Fruit fly (Drosophila melanogaster) whole organism, embryonic: Measurements from ENCODE around the gene CG44000.

ENCODE experiments used
- CG10431 ChIP-seq: fragments of 200-800 bp; sonication (Bioruptor generic); optimal IDR thresholded peaks from 3 replicates; lab custom pipeline; 2018; ENCODE audit warnings: missing biosample characterization, mild to moderate bottlenecking, missing genetic modification characterization
- CG10565 ChIP-seq: fragments of 200-800 bp; sonication (Bioruptor generic); optimal IDR thresholded peaks from 3 replicates; lab custom pipeline; 2016; ENCODE audit warnings: missing biosample characterization, mild to moderate bottlenecking, missing genetic modification characterization
- CG11696 ChIP-seq: fragments of 200-800 bp; sonication (Bioruptor generic); IDR thresholded peaks from 2 replicates; pipeline ENCODE4 v1.3.6; 2022; ENCODE audit warnings: missing biosample characterization, missing genetic modification characterization
- CG11723 ChIP-seq: fragments of 200-800 bp; sonication (Bioruptor generic); optimal IDR thresholded peaks from 2 replicates; lab custom pipeline; 2017; ENCODE audit warnings: missing biosample characterization, mild to moderate bottlenecking, missing genetic modification characterization
- CG1602 ChIP-seq: fragments of 200-800 bp; sonication (Bioruptor generic); optimal IDR thresholded peaks from 3 replicates; lab custom pipeline; 2016; ENCODE audit warnings: missing biosample characterization, missing genetic modification characterization
- CG16813 ChIP-seq: fragments of 200-800 bp; sonication (Bioruptor generic); IDR thresholded peaks from 3 replicates; pipeline ENCODE4 v1.3.6; 2022; ENCODE audit warnings: missing biosample characterization, missing genetic modification characterization; ENCODE audit not compliant: partially characterized antibody
- CG18476 ChIP-seq: fragments of 200-800 bp; sonication (Bioruptor generic); optimal IDR thresholded peaks from 2 replicates; lab custom pipeline; 2016; ENCODE audit warnings: missing biosample characterization, mild to moderate bottlenecking, missing genetic modification characterization
- CG31441 ChIP-seq: fragments of 200-800 bp; sonication (Bioruptor generic); IDR thresholded peaks from 2 replicates; pipeline ENCODE4 v1.3.6; 2022; ENCODE audit warnings: missing biosample characterization, missing genetic modification characterization
- CG33557 ChIP-seq: fragments of 200-800 bp; sonication (Bioruptor generic); optimal IDR thresholded peaks from 2 replicates; lab custom pipeline; 2019; ENCODE audit warnings: missing biosample characterization, mild to moderate bottlenecking, missing genetic modification characterization, moderate library complexity
- CG3847 ChIP-seq: fragments of 200-800 bp; sonication (Bioruptor generic); IDR thresholded peaks from 2 replicates; pipeline ENCODE4 v1.3.6; 2022; ENCODE audit warnings: missing biosample characterization, missing genetic modification characterization
- CG4328 ChIP-seq: fragments of 200-800 bp; sonication (Bioruptor generic); optimal IDR thresholded peaks from 3 replicates; lab custom pipeline; 2017; ENCODE audit warnings: missing biosample characterization, missing genetic modification reagents, missing genetic modification characterization
- CG4854 ChIP-seq: fragments of 200-800 bp; sonication (Bioruptor generic); optimal IDR thresholded peaks from 2 replicates; lab custom pipeline; 2016; ENCODE audit warnings: missing biosample characterization, missing genetic modification characterization, inconsistent platforms
- CG8388 ChIP-seq: fragments of 200-800 bp; sonication (Bioruptor generic); optimal IDR thresholded peaks from 2 replicates; lab custom pipeline; 2019; ENCODE audit warnings: missing biosample characterization, mild to moderate bottlenecking, missing genetic modification characterization, moderate library complexity
- CG8765 ChIP-seq: fragments of 200-800 bp; sonication (Bioruptor generic); IDR thresholded peaks from 2 replicates; pipeline ENCODE4 v1.3.6; 2022; ENCODE audit warnings: missing biosample characterization, missing genetic modification characterization
- CG9797 ChIP-seq: fragments of 200-800 bp; sonication (Bioruptor generic); optimal IDR thresholded peaks from 3 replicates; lab custom pipeline; 2018; ENCODE audit warnings: missing biosample characterization, mild to moderate bottlenecking, missing genetic modification characterization
- CkIIα-i1 ChIP-seq: fragments of 200-800 bp; sonication (Bioruptor generic); IDR thresholded peaks from 2 replicates; pipeline ENCODE4 v1.3.6; 2022; ENCODE audit warnings: missing biosample characterization, missing genetic modification characterization
- Dek ChIP-seq: fragments of 200-800 bp; sonication (Bioruptor generic); optimal IDR thresholded peaks from 3 replicates; lab custom pipeline; 2019; ENCODE audit warnings: missing biosample characterization, mild to moderate bottlenecking, missing genetic modification characterization, moderate library complexity
- Dfd ChIP-seq, 2 experiments: fragments of >200 bp; optimal IDR thresholded peaks; 2 replicates each; lab custom pipeline; 2017; ENCODE audit warnings: missing biosample characterization in 2 of 2, missing genetic modification characterization in 2 of 2
- E2f1 ChIP-seq: fragments of 200-800 bp; sonication (Bioruptor generic); IDR thresholded peaks from 2 replicates; pipeline ENCODE4 v1.3.6; 2022; ENCODE audit warnings: missing biosample characterization, missing genetic modification characterization
- Fer3 ChIP-seq: fragments of 200-800 bp; sonication (Bioruptor generic); optimal IDR thresholded peaks from 2 replicates; lab custom pipeline; 2018; ENCODE audit warnings: missing biosample characterization, mild to moderate bottlenecking, missing genetic modification characterization, moderate library complexity
- Hand ChIP-seq: fragments of 200-800 bp; sonication (Bioruptor generic); optimal IDR thresholded peaks from 2 replicates; lab custom pipeline; 2017; ENCODE audit warnings: mild to moderate bottlenecking, missing biosample characterization, missing genetic modification reagents, missing genetic modification characterization
- Mad ChIP-seq: fragments of 200-800 bp; sonication (Bioruptor generic); optimal IDR thresholded peaks from 2 replicates; lab custom pipeline; 2016; ENCODE audit warnings: missing biosample characterization, missing genetic modification characterization
- Spps ChIP-seq: fragments of 200-800 bp; sonication (Bioruptor generic); optimal IDR thresholded peaks from 2 replicates; lab custom pipeline; 2018; ENCODE audit warnings: missing biosample characterization, mild to moderate bottlenecking, missing genetic modification characterization
- TFAM ChIP-seq: fragments of 200-800 bp; sonication (Bioruptor generic); optimal IDR thresholded peaks from 2 replicates; lab custom pipeline; 2017; ENCODE audit warnings: missing biosample characterization, missing genetic modification characterization, inconsistent platforms
- Taf1 ChIP-seq: fragments of 200-800 bp; sonication (Bioruptor generic); IDR thresholded peaks from 2 replicates; pipeline ENCODE4 v1.3.6; 2022; ENCODE audit warnings: missing biosample characterization, missing genetic modification characterization
- amos ChIP-seq: fragments of 200-800 bp; sonication (Bioruptor generic); IDR thresholded peaks from 2 replicates; pipeline ENCODE4 v1.3.6; 2022; ENCODE audit warnings: missing biosample characterization, missing genetic modification characterization; ENCODE audit not compliant: partially characterized antibody
- ase ChIP-seq: fragments of 200-800 bp; sonication (Bioruptor generic); IDR thresholded peaks from 3 replicates; pipeline ENCODE4 v1.3.6; 2022; ENCODE audit warnings: missing biosample characterization, missing genetic modification characterization
- bsh ChIP-seq, 2 experiments: fragments of 200-800 bp; sonication (Bioruptor generic); optimal IDR thresholded peaks; 2 replicates each; lab custom pipeline; 2017 to 2018; ENCODE audit warnings: mild to moderate bottlenecking in 2 of 2, missing biosample characterization in 2 of 2, missing genetic modification characterization in 2 of 2, moderate library complexity in 1 of 2
- en ChIP-seq: fragments of 200-800 bp; sonication (Bioruptor generic); optimal IDR thresholded peaks from 2 replicates; lab custom pipeline; 2016; ENCODE audit warnings: missing biosample characterization, missing genetic modification characterization
- ewg ChIP-seq: fragments of 200-800 bp; sonication (Bioruptor generic); optimal IDR thresholded peaks from 3 replicates; lab custom pipeline; 2017; ENCODE audit warnings: mild to moderate bottlenecking, missing biosample characterization, missing genetic modification reagents, missing genetic modification characterization
- eyg ChIP-seq: fragments of 200-800 bp; sonication (Bioruptor generic); optimal IDR thresholded peaks from 3 replicates; lab custom pipeline; 2016; ENCODE audit warnings: missing biosample characterization, missing genetic modification characterization
- gce ChIP-seq: fragments of 200-800 bp; sonication (Bioruptor generic); IDR thresholded peaks from 3 replicates; pipeline ENCODE4 v1.3.6; 2022; ENCODE audit warnings: missing biosample characterization, missing genetic modification characterization
- gcm2 ChIP-seq: fragments of 200-800 bp; sonication (Bioruptor generic); optimal IDR thresholded peaks from 2 replicates; lab custom pipeline; 2016; ENCODE audit warnings: missing biosample characterization, missing genetic modification characterization
- gsb-n ChIP-seq: fragments of 200-800 bp; sonication (Bioruptor generic); optimal IDR thresholded peaks from 3 replicates; lab custom pipeline; 2018; ENCODE audit warnings: missing biosample characterization, mild to moderate bottlenecking, missing genetic modification characterization
- ham ChIP-seq: fragments of 200-800 bp; sonication (Bioruptor generic); IDR thresholded peaks from 2 replicates; pipeline ENCODE4 v1.3.6; 2022; ENCODE audit warnings: missing biosample characterization, missing genetic modification characterization
- insv ChIP-seq, 2 experiments: fragments of 200-800 bp; sonication (Bioruptor generic); optimal IDR thresholded peaks; 3 replicates each; lab custom pipeline; 2016 to 2018; ENCODE audit warnings: missing biosample characterization in 2 of 2, missing genetic modification characterization in 2 of 2
- kay ChIP-seq: fragments of 200-800 bp; sonication (Bioruptor generic); optimal IDR thresholded peaks from 2 replicates; lab custom pipeline; 2016; ENCODE audit warnings: missing biosample characterization, missing genetic modification characterization
- lbe ChIP-seq: fragments of 200-800 bp; sonication (Bioruptor generic); optimal IDR thresholded peaks from 2 replicates; lab custom pipeline; 2016; ENCODE audit warnings: missing biosample characterization, mild to moderate bottlenecking, missing genetic modification characterization
- lola ChIP-seq, 3 experiments: fragments of >200 bp in 2 of 3; fragments of 200-800 bp in 1 of 3; sonication (Bioruptor generic) in 1 of 3; optimal IDR thresholded peaks; 2 replicates each; lab custom pipeline; 2017 to 2019; ENCODE audit warnings: missing biosample characterization in 3 of 3, missing genetic modification characterization in 3 of 3, mild to moderate bottlenecking in 1 of 3, moderate library complexity in 1 of 3
- nmo ChIP-seq: fragments of 200-800 bp; sonication (Bioruptor generic); optimal IDR thresholded peaks from 2 replicates; lab custom pipeline; 2018; ENCODE audit warnings: missing biosample characterization, mild to moderate bottlenecking, missing genetic modification characterization, moderate library complexity
- prd ChIP-seq, 3 experiments: fragments of >200 bp in 2 of 3; fragments of 200-800 bp in 1 of 3; sonication (Bioruptor generic) in 1 of 3; optimal IDR thresholded peaks in 2 of 3; IDR thresholded peaks in 1 of 3; 2 replicates in 2 of 3; 3 replicates in 1 of 3; pipeline versions ENCODE4 v1.3.6 to Lab custom; 2017 to 2022; ENCODE audit warnings: missing biosample characterization in 1 of 3, missing genetic modification characterization in 1 of 3
- pros ChIP-seq: fragments of 200-800 bp; sonication (Bioruptor generic); optimal IDR thresholded peaks from 3 replicates; lab custom pipeline; 2019; ENCODE audit warnings: missing biosample characterization, mild to moderate bottlenecking, missing genetic modification characterization, moderate library complexity
- pum ChIP-seq: fragments of 200-800 bp; sonication (Bioruptor generic); optimal IDR thresholded peaks from 2 replicates; lab custom pipeline; 2016; ENCODE audit warnings: missing biosample characterization, missing genetic modification characterization
- rib ChIP-seq: fragments of 200-800 bp; sonication (Bioruptor generic); IDR thresholded peaks from 2 replicates; pipeline ENCODE4 v1.3.6; 2022; ENCODE audit warnings: missing biosample characterization, missing genetic modification characterization
- sisA ChIP-seq: fragments of 200-800 bp; sonication (Bioruptor generic); IDR thresholded peaks from 2 replicates; pipeline ENCODE4 v1.3.6; 2022; ENCODE audit warnings: missing biosample characterization, missing genetic modification characterization
- stc ChIP-seq: fragments of 200-800 bp; sonication (Bioruptor generic); IDR thresholded peaks from 2 replicates; pipeline ENCODE4 v1.3.6; 2022; ENCODE audit warnings: missing biosample characterization, missing genetic modification characterization
- tna ChIP-seq: fragments of 200-800 bp; sonication (Bioruptor generic); IDR thresholded peaks from 2 replicates; pipeline ENCODE4 v1.3.6; 2022; ENCODE audit warnings: missing biosample characterization, missing genetic modification characterization; ENCODE audit not compliant: partially characterized antibody
- ttk ChIP-seq: fragments of 200-800 bp; sonication (Bioruptor generic); IDR thresholded peaks from 2 replicates; pipeline ENCODE4 v2.1.2; 2022; ENCODE audit warnings: missing biosample characterization, missing genetic modification characterization
- zfh2 ChIP-seq: fragments of 200-800 bp; sonication (Bioruptor generic); optimal IDR thresholded peaks from 2 replicates; lab custom pipeline; 2016; ENCODE audit warnings: missing biosample characterization, missing genetic modification characterization

The CG44000 gene

DNA sequence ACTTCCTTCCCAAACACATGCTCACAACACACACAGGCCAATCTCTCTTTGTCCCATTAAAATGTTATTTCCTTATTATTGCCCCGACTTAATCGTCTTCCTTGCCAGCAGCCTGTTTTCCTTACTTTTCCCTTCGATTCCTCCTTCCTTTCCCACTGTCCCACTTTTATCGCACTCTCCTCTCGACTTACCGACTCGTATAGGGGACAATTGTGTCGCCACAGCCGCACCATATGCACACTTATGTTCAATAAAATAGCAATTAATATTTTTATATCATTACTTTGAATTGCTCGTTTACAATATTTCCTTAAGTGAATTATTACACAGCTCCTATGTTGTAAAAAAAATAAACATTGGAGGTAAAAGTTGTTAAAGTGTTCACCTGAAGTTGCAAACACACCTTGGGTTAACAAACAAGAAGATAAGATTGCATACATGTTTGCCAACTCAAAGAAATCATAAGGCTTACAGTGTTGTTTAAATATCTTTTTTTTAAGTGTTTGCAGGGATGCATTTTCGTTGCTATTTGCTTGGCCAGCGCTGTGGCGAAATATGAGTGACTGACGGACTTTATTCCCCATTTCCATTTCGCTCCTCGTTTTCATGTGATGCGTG is 43.9 kb downstream of the CG44000 start (continued):
- TF ChIP-seq Dek (tag; lab: Kevin White, UChicago) (peak; percentile 61), gsb-n (peak; percentile 72), Taf1 (GFP tag; lab: Robert Waterston, UW) (no peak), CG31441 (GFP tag; lab: Robert Waterston, UW) (peak; percentile 92), pros (GFP tag; lab: Kevin White, UChicago) (no peak), prd (optimal IDR thresholded peaks at IDR 0.05; lab: Kevin White, UChicago) (no peak), prd (GFP tag; IDR thresholded peaks at IDR 0.05; lab: Robert Waterston, UW) (peak; percentile 65), en (GFP tag; lab: Kevin White, UChicago) (peak; percentile 54), kay (peak; percentile 58), gcm2 (GFP tag; lab: Kevin White, UChicago) (peak; percentile 65), CG4854 (peak; percentile 68), CG8388 (GFP tag; lab: Kevin White, UChicago) (peak; percentile 77), lola (GFP tag; optimal IDR thresholded peaks at IDR 0.05; lab: Kevin White, UChicago) (peak in 1 of 3 experiments; percentile 67), sisA (GFP tag; lab: Robert Waterston, UW) (peak; percentile 57), CG10431 (peak; percentile 27), rib (GFP tag; lab: Robert Waterston, UW) (0 out of 2 replicates have a peak, but pooled peaks have one; percentile 33), CG10565 (GFP tag; lab: Kevin White, UChicago) (peak; percentile 23), TFAM (GFP tag; lab: Kevin White, UChicago) (no peak), CG9797 (no peak), bsh (GFP tag; optimal IDR thresholded peaks at IDR 0.05; lab: Kevin White, UChicago) (peak; percentile 74 to 79), lbe (GFP tag; lab: Kevin White, UChicago) (peak; percentile 50), CG18476 (peak; percentile 57), CG33557 (peak; percentile 49), CG16813 (GFP tag; lab: Robert Waterston, UW) (no peak), Dfd (GFP tag; optimal IDR thresholded peaks at IDR 0.05; lab: Kevin White, UChicago) (no peak), ham (GFP tag; lab: Robert Waterston, UW) (no peak), amos (GFP tag; lab: Robert Waterston, UW) (no peak), ttk (GFP tag; lab: Robert Waterston, UW) (peak; percentile 54; the same call in 1 of the 2 replicates), ewg (GFP tag; lab: Kevin White, UChicago) (peak; percentile 66), Spps (tag; lab: Kevin White, UChicago) (peak; percentile 2), eyg (GFP tag; lab: Kevin White, UChicago) (peak; percentile 60), E2f1 (no peak), CG11723 (peak; percentile 69), Fer3 (tag; lab: Kevin White, UChicago) (peak; percentile 71), Hand (GFP tag; lab: Kevin White, UChicago) (peak; percentile 65), stc (GFP tag; lab: Robert Waterston, UW) (peak; percentile 69), nmo (peak; percentile 85), CG8765 (GFP tag; lab: Robert Waterston, UW) (no peak), Mad (GFP tag; lab: Kevin White, UChicago) (peak; percentile 68), CG1602 (GFP tag; lab: Kevin White, UChicago) (peak; percentile 54), insv (GFP tag; optimal IDR thresholded peaks at IDR 0.05; lab: Kevin White, UChicago) (no peak), zfh2 (peak; percentile 57), CG11696 (GFP tag; lab: Robert Waterston, UW) (peak; percentile 86), pum (GFP tag; lab: Kevin White, UChicago) (peak; percentile 55), CG3847 (peak; percentile 36), CG4328 (GFP tag; lab: Kevin White, UChicago) (peak; percentile 52), gce (GFP tag; lab: Robert Waterston, UW) (peak; percentile 54; the same call in 1 of the 3 replicates), tna (GFP tag; lab: Robert Waterston, UW) (no peak), CkIIα-i1 (GFP tag; lab: Robert Waterston, UW) (no peak), ase (0 out of 3 replicates have a peak, but pooled peaks have one; percentile 41)
